Fruit fly (Drosophila melanogaster): Measurements from ENCODE around the gene alphaTub85E.

Gene alphaTub85E

DNA sequence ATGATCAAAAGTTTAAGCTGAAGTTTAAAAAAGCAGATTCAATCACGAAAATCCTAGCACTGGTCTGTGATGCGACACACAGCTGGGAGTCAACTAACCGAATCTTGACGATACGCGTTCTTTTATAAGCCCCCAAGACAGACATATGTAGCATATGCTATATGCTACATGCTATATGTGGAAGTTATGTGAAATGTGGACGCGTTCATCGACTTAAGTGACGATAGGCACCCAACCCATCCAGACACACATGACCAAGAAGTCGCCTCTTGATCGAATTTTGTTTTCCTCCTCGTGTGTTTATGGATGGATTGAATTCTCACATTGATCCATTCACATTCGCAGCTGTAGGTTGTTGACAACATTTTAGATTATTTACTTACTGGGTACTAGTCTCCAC, at the start of gene alphaTub85E:
Gene alphaTub85E, minus strand, starts transcription at position 101 of the 400 bp plus-strand sequence.
- TF ChIP-seq dsf (GFP tag; optimal IDR thresholded peaks at IDR 0.05; ENCODE audit: borderline replicate concordance) (no peak), Hnf4 (GFP tag; optimal IDR thresholded peaks at IDR 0.05) (no peak), h (GFP tag; optimal IDR thresholded peaks at IDR 0.05) (no peak), dmrt93B (GFP tag; optimal IDR thresholded peaks at IDR 0.05) (no peak), sage (GFP tag; optimal IDR thresholded peaks at IDR 0.05) (no peak), CG32264 (GFP tag; optimal IDR thresholded peaks at IDR 0.05) (no peak), dl (GFP tag; optimal IDR thresholded peaks at IDR 0.05; ENCODE audit: insufficient read depth in 1 of 2, partially characterized antibody in 2 of 2) (no peak), HLH106 (tag; optimal IDR thresholded peaks at IDR 0.05) (no peak), Dif (GFP tag; optimal IDR thresholded peaks at IDR 0.05; ENCODE audit: partially characterized antibody) (no peak), Hr83 (GFP tag; optimal IDR thresholded peaks at IDR 0.05; ENCODE audit: poor library complexity, severe bottlenecking) (no peak), Dfd (GFP tag; optimal IDR thresholded peaks at IDR 0.05) (no peak), sv (GFP tag; optimal IDR thresholded peaks at IDR 0.05) (no peak), Jra (GFP tag; optimal IDR thresholded peaks at IDR 0.05) (no peak), OdsH (GFP tag; optimal IDR thresholded peaks at IDR 0.05) (no peak), N (GFP tag; optimal IDR thresholded peaks at IDR 0.05) (no peak), pan (optimal IDR thresholded peaks at IDR 0.05) (no peak), psq (GFP tag; optimal IDR thresholded peaks at IDR 0.05) (no peak)

- TF ChIP-seq rgr (GFP tag; optimal IDR thresholded peaks at IDR 0.05), result no peak
- TF ChIP-seq brk (GFP tag; optimal IDR thresholded peaks at IDR 0.05), result no peak
- TF ChIP-seq Mio (GFP tag; optimal IDR thresholded peaks at IDR 0.05), result no peak
- no peak for TF ChIP-seq fru (GFP tag; optimal IDR thresholded peaks at IDR 0.05)
- no peak for TF ChIP-seq foxo (GFP tag; optimal IDR thresholded peaks at IDR 0.05)
- no peak for TF ChIP-seq ey (GFP tag; optimal IDR thresholded peaks at IDR 0.05)
- TF ChIP-seq Abd-B (GFP tag; optimal IDR thresholded peaks at IDR 0.05), result no peak
- TF ChIP-seq pan (optimal IDR thresholded peaks at IDR 0.05), result no peak
- TF ChIP-seq CrebA (GFP tag; optimal IDR thresholded peaks at IDR 0.05; ENCODE audit: borderline replicate concordance), result no peak
- no peak for TF ChIP-seq GATAd (GFP tag; optimal IDR thresholded peaks at IDR 0.05)
- no peak for TF ChIP-seq lola (GFP tag; optimal IDR thresholded peaks at IDR 0.05)
- TF ChIP-seq jim (GFP tag; optimal IDR thresholded peaks at IDR 0.05), result no peak
- TF ChIP-seq CG32264 (GFP tag; optimal IDR thresholded peaks at IDR 0.05), result no peak
- no peak for TF ChIP-seq sage (GFP tag; optimal IDR thresholded peaks at IDR 0.05)
These were observed 46.7 kb upstream of the alphaTub85E start, which contains the start of gene CG12947 for dm6 chr3R:9779764-9780163. Gene CG12947 (plus strand): TSS chr3R:9780064.

- TF ChIP-seq psq (GFP tag; optimal IDR thresholded peaks at IDR 0.05) (peak; percentile 68), Dfd (GFP tag; optimal IDR thresholded peaks at IDR 0.05) (no peak), foxo (GFP tag; optimal IDR thresholded peaks at IDR 0.05) (peak in 1 of 2 experiments; percentile 91), Rel (GFP tag; optimal IDR thresholded peaks at IDR 0.05) (no peak), Rel (tag; optimal IDR thresholded peaks at IDR 0.05) (peak; percentile 69), Dif (GFP tag; optimal IDR thresholded peaks at IDR 0.05; ENCODE audit: partially characterized antibody) (peak; percentile 28), Jra (GFP tag; optimal IDR thresholded peaks at IDR 0.05) (peak; percentile 67), jim (GFP tag; optimal IDR thresholded peaks at IDR 0.05) (peak; percentile 92), dmrt93B (GFP tag; optimal IDR thresholded peaks at IDR 0.05) (peak; percentile 74), Myc (optimal IDR thresholded peaks at IDR 0.05) (peak; percentile 70), Sp1 (GFP tag; optimal IDR thresholded peaks at IDR 0.05) (peak; percentile 72), ey (GFP tag; optimal IDR thresholded peaks at IDR 0.05) (peak; percentile 77), sv (GFP tag; optimal IDR thresholded peaks at IDR 0.05) (peak; percentile 83), dsf (GFP tag; optimal IDR thresholded peaks at IDR 0.05; ENCODE audit: borderline replicate concordance) (peak; percentile 48), OdsH (GFP tag; optimal IDR thresholded peaks at IDR 0.05) (peak; percentile 73), br (GFP tag; optimal IDR thresholded peaks at IDR 0.05) (peak; percentile 83), dl (GFP tag; optimal IDR thresholded peaks at IDR 0.05; ENCODE audit: insufficient read depth in 1 of 2, partially characterized antibody in 2 of 2) (no peak), fru (GFP tag; optimal IDR thresholded peaks at IDR 0.05) (peak; percentile 72), N (GFP tag; optimal IDR thresholded peaks at IDR 0.05) (no peak), CG9705 (GFP tag; optimal IDR thresholded peaks at IDR 0.05) (peak; percentile 85), HLH106 (tag; optimal IDR thresholded peaks at IDR 0.05) (peak; percentile 72), Hnf4 (GFP tag; optimal IDR thresholded peaks at IDR 0.05) (peak; percentile 84), Hr83 (GFP tag; optimal IDR thresholded peaks at IDR 0.05; ENCODE audit: poor library complexity, severe bottlenecking) (peak; percentile 98), usp (GFP tag; optimal IDR thresholded peaks at IDR 0.05) (no peak), h (GFP tag; optimal IDR thresholded peaks at IDR 0.05) (peak; percentile 86), rgr (GFP tag; optimal IDR thresholded peaks at IDR 0.05) (peak; percentile 87), Hr78 (GFP tag; optimal IDR thresholded peaks at IDR 0.05) (no peak)
These were observed 44.9 kb upstream of the alphaTub85E start, which contains the start of gene RpS29 for dm6 chr3R:9777941-9778360. Gene RpS29 (plus strand): TSS chr3R:9778042.
